5 fruit fly cellular contexts compared by ENCODE assay signal in the genomic region with DNA sequence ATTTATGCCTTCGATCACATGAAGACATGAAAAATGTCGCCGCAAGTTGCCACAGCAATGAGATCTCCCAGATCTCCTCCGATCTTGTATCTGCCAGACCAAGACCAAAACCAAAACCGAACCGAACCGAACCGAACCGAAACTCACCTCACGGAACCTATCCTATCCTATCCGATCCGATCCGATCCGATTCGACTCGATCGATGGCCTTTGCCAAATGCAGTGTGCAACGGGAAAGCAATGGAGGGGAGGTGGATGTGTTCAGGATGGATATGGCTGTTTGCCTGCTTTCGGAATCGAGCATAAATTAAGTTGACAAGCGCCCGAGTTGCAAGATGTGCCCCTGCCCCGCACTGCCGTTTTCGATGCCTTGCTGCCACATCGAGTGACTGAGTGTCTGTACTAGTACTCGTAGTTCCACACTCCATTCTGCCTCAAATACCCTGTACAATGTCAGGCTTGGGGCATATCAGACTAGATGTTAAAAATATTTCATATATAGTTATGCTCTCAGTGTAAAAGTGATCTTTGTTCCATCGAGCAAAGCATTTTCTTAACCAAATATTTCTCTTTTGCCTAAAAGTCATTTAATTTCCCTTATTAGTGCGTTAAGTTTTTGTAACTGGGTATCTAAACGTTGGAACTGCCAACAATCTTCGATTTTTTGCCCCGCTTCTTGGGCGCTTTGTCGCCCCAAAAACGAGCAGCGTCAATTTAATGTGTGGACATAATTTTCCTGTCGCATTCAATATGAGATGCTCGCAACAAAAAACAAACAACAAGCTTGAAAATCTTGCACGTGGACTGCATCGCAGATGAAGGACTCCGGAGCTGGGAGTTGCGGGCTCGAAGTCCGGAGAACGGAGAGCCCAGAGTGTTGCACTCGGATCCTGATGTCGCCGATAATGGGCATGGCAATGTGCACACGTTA.
TF ChIP-seq lines count a peak whose summit lies in the region.

No protein-coding gene starts in this region.

- peak; percentile 22 for TF ChIP-seq CTCF in whole organism, embryonic (GFP tag; optimal IDR thresholded peaks at IDR 0.05; lab: Kevin White, UChicago)

TF ChIP-seq in whole organism, 6 proteins besides CTCF, POLR2A, EP300 and RAD21:
- TF ChIP-seq pan (optimal IDR thresholded peaks at IDR 0.05; lab: Kevin White, UChicago) (peak; percentile 73), EcR (GFP tag; optimal IDR thresholded peaks at IDR 0.05; lab: Kevin White, UChicago) (peak in 1 of 2 experiments; percentile 55), Dll (optimal IDR thresholded peaks at IDR 0.05; lab: Kevin White, UChicago) (no peak)

TF ChIP-seq in whole organism, embryonic, 481 proteins besides CTCF, POLR2A, EP300 and RAD21 (continues in another document):
- TF ChIP-seq wek (GFP tag; optimal IDR thresholded peaks at IDR 0.05; lab: Kevin White, UChicago) (no peak), CG10462 (GFP tag; optimal IDR thresholded peaks at IDR 0.05; lab: Kevin White, UChicago) (peak; percentile 64), gfzf (GFP tag; optimal IDR thresholded peaks at IDR 0.05; lab: Kevin White, UChicago) (no peak), Dek (tag; optimal IDR thresholded peaks at IDR 0.05; lab: Kevin White, UChicago) (peak; percentile 1), CG17186 (GFP tag; optimal IDR thresholded peaks at IDR 0.05; lab: Kevin White, UChicago) (peak; percentile 33), chif (GFP tag; optimal IDR thresholded peaks at IDR 0.05; lab: Kevin White, UChicago) (peak; percentile 80 to 92), CG31365 (tag; optimal IDR thresholded peaks at IDR 0.05; lab: Kevin White, UChicago) (no peak), amos (GFP tag; IDR thresholded peaks at IDR 0.05; lab: Robert Waterston, UW; ENCODE audit: partially characterized antibody) (no peak), CG12659 (GFP tag; optimal IDR thresholded peaks at IDR 0.05; lab: Kevin White, UChicago) (peak; percentile 51), CG18011 (GFP tag; optimal IDR thresholded peaks at IDR 0.05; lab: Kevin White, UChicago) (no peak), prd (optimal IDR thresholded peaks at IDR 0.05; lab: Kevin White, UChicago) (no peak), prd (GFP tag; IDR thresholded peaks at IDR 0.05; lab: Robert Waterston, UW) (peak; percentile 92; the same call in 2 of the 3 replicates), pfk (GFP tag; optimal IDR thresholded peaks at IDR 0.05; lab: Kevin White, UChicago) (no peak), BtbVII (GFP tag; optimal IDR thresholded peaks at IDR 0.05; lab: Kevin White, UChicago) (peak; percentile 9), D19A (tag; optimal IDR thresholded peaks at IDR 0.05; lab: Kevin White, UChicago) (peak; percentile 86), vvl (GFP tag; IDR thresholded peaks at IDR 0.05; lab: Robert Waterston, UW) (peak; percentile 90), CG8089 (GFP tag; optimal IDR thresholded peaks at IDR 0.05; lab: Kevin White, UChicago) (peak; percentile 71), zf30C (GFP tag; optimal IDR thresholded peaks at IDR 0.05; lab: Kevin White, UChicago) (no peak), Sin3A (optimal IDR thresholded peaks at IDR 0.05; lab: Kevin White, UChicago) (no peak)

TF ChIP-seq in whole organism, prepupa, 60 proteins besides CTCF, POLR2A, EP300 and RAD21 (continues in another document):
- TF ChIP-seq dac (GFP tag; optimal IDR thresholded peaks at IDR 0.05; lab: Kevin White, UChicago) (peak; percentile 89), Eip93F (GFP tag; optimal IDR thresholded peaks at IDR 0.05; lab: Kevin White, UChicago) (peak; percentile 34), CG11294 (GFP tag; IDR thresholded peaks at IDR 0.05; lab: Robert Waterston, UW) (peak; percentile 79), OdsH (GFP tag; optimal IDR thresholded peaks at IDR 0.05; lab: Kevin White, UChicago) (peak; percentile 95), eg (GFP tag; IDR thresholded peaks at IDR 0.05; lab: Robert Waterston, UW) (peak; percentile 83), Sox102F (GFP tag; optimal IDR thresholded peaks at IDR 0.05; lab: Kevin White, UChicago) (peak; percentile 81), salr (GFP tag; optimal IDR thresholded peaks at IDR 0.05; lab: Kevin White, UChicago) (peak; percentile 86 to 94), Hr4 (GFP tag; optimal IDR thresholded peaks at IDR 0.05; lab: Kevin White, UChicago) (peak; percentile 93), Met (GFP tag; optimal IDR thresholded peaks at IDR 0.05; lab: Kevin White, UChicago) (peak; percentile 82), CG3032 (tag; optimal IDR thresholded peaks at IDR 0.05; lab: Kevin White, UChicago) (peak; percentile 91), esn (GFP tag; optimal IDR thresholded peaks at IDR 0.05; lab: Kevin White, UChicago) (peak; percentile 87), fd59A (GFP tag; optimal IDR thresholded peaks at IDR 0.05; lab: Kevin White, UChicago) (peak; percentile 94), fkh (GFP tag; optimal IDR thresholded peaks at IDR 0.05; lab: Kevin White, UChicago) (no peak), Eip78C (GFP tag; lab: Kevin White, UChicago) (peak; percentile 99), pdm3 (GFP tag; optimal IDR thresholded peaks at IDR 0.05; lab: Kevin White, UChicago) (peak; percentile 94), CG6163 (GFP tag; IDR thresholded peaks at IDR 0.05; lab: Robert Waterston, UW) (peak; percentile 95), acj6 (GFP tag; optimal IDR thresholded peaks at IDR 0.05; lab: Kevin White, UChicago) (peak; percentile 95), CG8119 (GFP tag; IDR thresholded peaks at IDR 0.05; lab: Robert Waterston, UW) (peak; percentile 95), CG4318 (GFP tag; optimal IDR thresholded peaks at IDR 0.05; lab: Kevin White, UChicago) (peak; percentile 89), CG1621 (tag; optimal IDR thresholded peaks at IDR 0.05; lab: Kevin White, UChicago) (peak; percentile 87)

TF ChIP-seq in whole organism, pupa, 21 proteins besides CTCF, POLR2A, EP300 and RAD21 (continues in another document):
- TF ChIP-seq CG4496 (GFP tag; IDR thresholded peaks at IDR 0.05; lab: Robert Waterston, UW) (peak; percentile 88), rn (GFP tag; IDR thresholded peaks at IDR 0.05; lab: Robert Waterston, UW) (peak; percentile 90), CG8159 (tag; optimal IDR thresholded peaks at IDR 0.05; lab: Kevin White, UChicago) (peak; percentile 92), fd96Ca (GFP tag; IDR thresholded peaks at IDR 0.05; lab: Robert Waterston, UW) (peak; percentile 91), Pif1A (GFP tag; optimal IDR thresholded peaks at IDR 0.05; lab: Kevin White, UChicago) (peak; percentile 94), CG12605 (GFP tag; IDR thresholded peaks at IDR 0.05; lab: Robert Waterston, UW) (peak; percentile 83), CG9948 (tag; optimal IDR thresholded peaks at IDR 0.05; lab: Kevin White, UChicago) (peak; percentile 93), CG13204 (GFP tag; optimal IDR thresholded peaks at IDR 0.05; lab: Kevin White, UChicago) (peak; percentile 65), EcR (GFP tag; optimal IDR thresholded peaks at IDR 0.05; lab: Kevin White, UChicago) (peak; percentile 47), CG8301 (tag; optimal IDR thresholded peaks at IDR 0.05; lab: Kevin White, UChicago) (peak; percentile 91), CG17806 (tag; optimal IDR thresholded peaks at IDR 0.05; lab: Kevin White, UChicago) (peak; percentile 93), CG14655 (GFP tag; optimal IDR thresholded peaks at IDR 0.05; lab: Kevin White, UChicago) (peak; percentile 94), Ets98B (GFP tag; IDR thresholded peaks at IDR 0.05; lab: Robert Waterston, UW) (peak; percentile 85), D1 (tag; optimal IDR thresholded peaks at IDR 0.05; lab: Kevin White, UChicago) (peak; percentile 83), CG10348 (GFP tag; IDR thresholded peaks at IDR 0.05; lab: Robert Waterston, UW) (0 out of 2 replicates have a peak, but pooled peaks have one; percentile 34), CG32121 (GFP tag; IDR thresholded peaks at IDR 0.05; lab: Robert Waterston, UW) (peak; percentile 67; the same call in 1 of the 2 replicates), CG34367 (tag; optimal IDR thresholded peaks at IDR 0.05; lab: Kevin White, UChicago) (peak; percentile 91), CG15710 (tag; optimal IDR thresholded peaks at IDR 0.05; lab: Kevin White, UChicago) (peak; percentile 94), gl (tag; optimal IDR thresholded peaks at IDR 0.05; lab: Kevin White, UChicago) (peak; percentile 74), Pif1B (GFP tag; optimal IDR thresholded peaks at IDR 0.05; lab: Kevin White, UChicago) (peak; percentile 92)

TF ChIP-seq in whole organism, wandering third instar larva, 38 proteins besides CTCF, POLR2A, EP300 and RAD21 (continues in another document):
- TF ChIP-seq CG32264 (GFP tag; optimal IDR thresholded peaks at IDR 0.05; lab: Kevin White, UChicago) (peak; percentile 3), jim (GFP tag; optimal IDR thresholded peaks at IDR 0.05; lab: Kevin White, UChicago) (no peak), Jra (GFP tag; optimal IDR thresholded peaks at IDR 0.05; lab: Kevin White, UChicago) (no peak), tai (GFP tag; optimal IDR thresholded peaks at IDR 0.05; lab: Kevin White, UChicago) (peak; percentile 34), Rel (GFP tag; optimal IDR thresholded peaks at IDR 0.05; lab: Kevin White, UChicago) (no peak), Rel (tag; optimal IDR thresholded peaks at IDR 0.05; lab: Kevin White, UChicago) (no peak), Dfd (GFP tag; optimal IDR thresholded peaks at IDR 0.05; lab: Kevin White, UChicago) (no peak), sv (GFP tag; optimal IDR thresholded peaks at IDR 0.05; lab: Kevin White, UChicago) (peak; percentile 61), lola (GFP tag; optimal IDR thresholded peaks at IDR 0.05; lab: Kevin White, UChicago) (no peak), usp (GFP tag; optimal IDR thresholded peaks at IDR 0.05; lab: Kevin White, UChicago) (no peak), brk (GFP tag; optimal IDR thresholded peaks at IDR 0.05; lab: Kevin White, UChicago) (peak; percentile 6), foxo (GFP tag; optimal IDR thresholded peaks at IDR 0.05; lab: Kevin White, UChicago) (peak in 1 of 2 experiments; percentile 73), h (GFP tag; optimal IDR thresholded peaks at IDR 0.05; lab: Kevin White, UChicago) (peak; percentile 84), Dif (GFP tag; optimal IDR thresholded peaks at IDR 0.05; lab: Kevin White, UChicago; ENCODE audit: partially characterized antibody) (no peak), psq (GFP tag; optimal IDR thresholded peaks at IDR 0.05; lab: Kevin White, UChicago) (peak; percentile 57), OdsH (GFP tag; optimal IDR thresholded peaks at IDR 0.05; lab: Kevin White, UChicago) (peak; percentile 71), GATAd (GFP tag; optimal IDR thresholded peaks at IDR 0.05; lab: Kevin White, UChicago) (no peak), Hnf4 (GFP tag; optimal IDR thresholded peaks at IDR 0.05; lab: Kevin White, UChicago) (peak; percentile 48), Vsx2 (GFP tag; optimal IDR thresholded peaks at IDR 0.05; lab: Kevin White, UChicago; ENCODE audit: partially characterized antibody) (no peak), woc (GFP tag; optimal IDR thresholded peaks at IDR 0.05; lab: Kevin White, UChicago) (peak; percentile 77), pan (optimal IDR thresholded peaks at IDR 0.05; lab: Kevin White, UChicago) (no peak), Hr83 (GFP tag; optimal IDR thresholded peaks at IDR 0.05; lab: Kevin White, UChicago; ENCODE audit: poor library complexity, severe bottlenecking) (no peak), HLH106 (tag; optimal IDR thresholded peaks at IDR 0.05; lab: Kevin White, UChicago) (peak; percentile 53)
